Fruit fly (Drosophila melanogaster) whole organism, embryonic: ENCODE data around the gene sit.

ENCODE experiments used
- C15 ChIP-seq: fragments of 200-800 bp; sonication (Bioruptor generic); IDR thresholded peaks from 3 replicates; pipeline ENCODE4 v1.3.6; 2022; ENCODE audit warnings: missing biosample characterization, missing genetic modification characterization
- CG10147 ChIP-seq: fragments of 200-800 bp; sonication (Bioruptor generic); optimal IDR thresholded peaks from 2 replicates; lab custom pipeline; 2019; ENCODE audit warnings: missing biosample characterization, mild to moderate bottlenecking, missing genetic modification characterization, moderate library complexity
- CG10267 ChIP-seq: fragments of 200-800 bp; sonication (Bioruptor generic); optimal IDR thresholded peaks from 2 replicates; lab custom pipeline; 2018; ENCODE audit warnings: missing biosample characterization, mild to moderate bottlenecking, missing genetic modification characterization, moderate library complexity
- CG10462 ChIP-seq: fragments of 200-800 bp; sonication (Bioruptor generic); optimal IDR thresholded peaks from 2 replicates; lab custom pipeline; 2016; ENCODE audit warnings: missing biosample characterization, missing genetic modification characterization
- CG13296 ChIP-seq: fragments of 200-800 bp; sonication (Bioruptor generic); optimal IDR thresholded peaks from 3 replicates; lab custom pipeline; 2018; ENCODE audit warnings: missing biosample characterization, mild to moderate bottlenecking, missing genetic modification characterization
- CG14050 ChIP-seq: fragments of 200-800 bp; sonication (Bioruptor generic); IDR thresholded peaks from 3 replicates; pipeline ENCODE4 v1.3.6; 2022; ENCODE audit warnings: missing biosample characterization, missing genetic modification characterization
- CG14667 ChIP-seq: fragments of 200-800 bp; sonication (Bioruptor generic); IDR thresholded peaks from 2 replicates; pipeline ENCODE4 v1.3.6; 2022; ENCODE audit warnings: missing biosample characterization, missing genetic modification characterization
- CG1529 ChIP-seq: fragments of 200-800 bp; sonication (Bioruptor generic); optimal IDR thresholded peaks from 3 replicates; lab custom pipeline; 2018; ENCODE audit warnings: missing biosample characterization, missing genetic modification characterization
- CG17385 ChIP-seq: fragments of 200-800 bp; sonication (Bioruptor generic); optimal IDR thresholded peaks from 3 replicates; lab custom pipeline; 2018; ENCODE audit warnings: missing biosample characterization, mild to moderate bottlenecking, missing genetic modification characterization
- CG17802 ChIP-seq: fragments of 200-800 bp; sonication (Bioruptor generic); optimal IDR thresholded peaks from 2 replicates; lab custom pipeline; 2018; ENCODE audit warnings: missing biosample characterization, mild to moderate bottlenecking, missing genetic modification characterization, moderate library complexity
- CG18764 ChIP-seq: fragments of 200-800 bp; sonication (Bioruptor generic); optimal IDR thresholded peaks from 3 replicates; lab custom pipeline; 2016; ENCODE audit warnings: missing biosample characterization, missing genetic modification characterization
- CG2889 ChIP-seq: fragments of 200-800 bp; sonication (Bioruptor generic); IDR thresholded peaks from 3 replicates; pipeline ENCODE4 v1.3.6; 2022; ENCODE audit warnings: missing biosample characterization, missing genetic modification characterization
- CG3065 ChIP-seq: fragments of 200-800 bp; sonication (Bioruptor generic); optimal IDR thresholded peaks from 2 replicates; lab custom pipeline; 2016; ENCODE audit warnings: missing biosample characterization, missing genetic modification characterization
- CG31224 ChIP-seq: fragments of 200-800 bp; sonication (Bioruptor generic); IDR thresholded peaks from 2 replicates; pipeline ENCODE4 v1.3.6; 2022; ENCODE audit warnings: missing biosample characterization, missing genetic modification characterization
- CG42726 ChIP-seq: fragments of 200-800 bp; sonication (Bioruptor generic); IDR thresholded peaks from 2 replicates; pipeline ENCODE4 v1.3.6; 2022; ENCODE audit warnings: missing biosample characterization, missing genetic modification characterization; ENCODE audit not compliant: partially characterized antibody
- CG6765 ChIP-seq: fragments of 200-800 bp; sonication (Bioruptor generic); optimal IDR thresholded peaks from 3 replicates; lab custom pipeline; 2017; ENCODE audit warnings: missing biosample characterization, mild to moderate bottlenecking, missing genetic modification characterization
- CG6791 ChIP-seq: fragments of 200-800 bp; sonication (Bioruptor generic); IDR thresholded peaks from 3 replicates; pipeline ENCODE4 v1.3.6; 2022; ENCODE audit warnings: missing biosample characterization, missing genetic modification characterization; ENCODE audit not compliant: partially characterized antibody
- CG6854 ChIP-seq: fragments of 200-800 bp; sonication (Bioruptor generic); optimal IDR thresholded peaks from 3 replicates; lab custom pipeline; 2017; ENCODE audit warnings: missing biosample characterization, mild to moderate bottlenecking, missing genetic modification characterization
- CG8290 ChIP-seq, 3 experiments: fragments of 200-800 bp; sonication (Bioruptor generic); optimal IDR thresholded peaks; 2 replicates each; lab custom pipeline; 2016 to 2019; ENCODE audit warnings: missing biosample characterization in 3 of 3, missing genetic modification characterization in 3 of 3, mild to moderate bottlenecking in 2 of 3, moderate library complexity in 1 of 3
- CG8359 ChIP-seq: fragments of 200-800 bp; sonication (Bioruptor generic); optimal IDR thresholded peaks from 2 replicates; lab custom pipeline; 2017; ENCODE audit warnings: missing biosample characterization, mild to moderate bottlenecking, missing genetic modification characterization, borderline replicate concordance
- CG8388 ChIP-seq: fragments of 200-800 bp; sonication (Bioruptor generic); optimal IDR thresholded peaks from 2 replicates; lab custom pipeline; 2019; ENCODE audit warnings: missing biosample characterization, mild to moderate bottlenecking, missing genetic modification characterization, moderate library complexity
- CG8478 ChIP-seq: fragments of >200 bp; optimal IDR thresholded peaks from 2 replicates; lab custom pipeline; 2018
- Deaf1 ChIP-seq: fragments of 200-800 bp; optimal IDR thresholded peaks from 3 replicates; lab custom pipeline; 2019; ENCODE audit warnings: missing biosample characterization, mild to moderate bottlenecking, missing genetic modification characterization, moderate library complexity
- Dref ChIP-seq: fragments of 200-800 bp; sonication (Bioruptor generic); IDR thresholded peaks from 2 replicates; pipeline ENCODE4 v1.3.6; 2022; ENCODE audit warnings: missing biosample characterization, missing genetic modification characterization
- Hr39 ChIP-seq: fragments of >200 bp; optimal IDR thresholded peaks from 2 replicates; lab custom pipeline; 2017
- MESR4 ChIP-seq: fragments of 200-800 bp; sonication (Bioruptor generic); optimal IDR thresholded peaks from 2 replicates; lab custom pipeline; 2018; ENCODE audit warnings: missing biosample characterization, mild to moderate bottlenecking, missing genetic modification characterization, moderate library complexity
- Mrtf ChIP-seq: fragments of 200-800 bp; sonication (Bioruptor generic); IDR thresholded peaks from 3 replicates; pipeline ENCODE4 v1.3.6; 2022; ENCODE audit warnings: missing biosample characterization, missing genetic modification characterization
- Nf-YC ChIP-seq: fragments of 200-800 bp; optimal IDR thresholded peaks from 3 replicates; lab custom pipeline; 2019; ENCODE audit warnings: missing biosample characterization, mild to moderate bottlenecking, missing genetic modification characterization, moderate library complexity
- Sox102F ChIP-seq: fragments of 200-800 bp; sonication (Bioruptor generic); optimal IDR thresholded peaks from 2 replicates; lab custom pipeline; 2018; ENCODE audit warnings: missing biosample characterization, mild to moderate bottlenecking, missing genetic modification characterization, moderate library complexity
- Ssrp ChIP-seq: fragments of 200-800 bp; sonication (Bioruptor generic); optimal IDR thresholded peaks from 2 replicates; lab custom pipeline; 2018; ENCODE audit warnings: missing biosample characterization, mild to moderate bottlenecking, missing genetic modification characterization, moderate library complexity
- YL-1 ChIP-seq: fragments of 200-800 bp; sonication (Bioruptor generic); optimal IDR thresholded peaks from 3 replicates; lab custom pipeline; 2017; ENCODE audit warnings: missing biosample characterization, mild to moderate bottlenecking, missing genetic modification characterization
- ato ChIP-seq: fragments of 200-800 bp; sonication (Bioruptor generic); IDR thresholded peaks from 2 replicates; pipeline ENCODE4 v1.3.6; 2022; ENCODE audit warnings: missing biosample characterization, missing genetic modification characterization; ENCODE audit not compliant: partially characterized antibody
- caup ChIP-seq: fragments of 200-800 bp; sonication (Bioruptor generic); optimal IDR thresholded peaks from 3 replicates; lab custom pipeline; 2017; ENCODE audit warnings: missing biosample characterization, mild to moderate bottlenecking, missing genetic modification characterization, moderate library complexity; ENCODE audit not compliant: severe bottlenecking
- chm ChIP-seq: fragments of 200-800 bp; sonication (Bioruptor generic); IDR thresholded peaks from 2 replicates; pipeline ENCODE4 v1.3.6; 2022; ENCODE audit warnings: missing biosample characterization, missing genetic modification characterization
- ci ChIP-seq: fragments of 200-800 bp; sonication (Bioruptor generic); IDR thresholded peaks from 3 replicates; pipeline ENCODE4 v1.3.6; 2022; ENCODE audit warnings: missing biosample characterization, missing genetic modification characterization
- dpn ChIP-seq, 2 experiments: fragments of 200-800 bp; sonication (Bioruptor generic); optimal IDR thresholded peaks; 3 replicates each; lab custom pipeline; 2016; ENCODE audit warnings: missing biosample characterization in 2 of 2, missing genetic modification characterization in 2 of 2
- dysf ChIP-seq: fragments of 200-800 bp; sonication (Bioruptor generic); IDR thresholded peaks from 3 replicates; pipeline ENCODE4 v1.3.6; 2022; ENCODE audit warnings: missing biosample characterization, missing genetic modification characterization
- fd64A ChIP-seq: fragments of 200-800 bp; sonication (Bioruptor generic); optimal IDR thresholded peaks from 3 replicates; lab custom pipeline; 2018; ENCODE audit warnings: missing biosample characterization, mild to moderate bottlenecking, missing genetic modification characterization
- gce ChIP-seq: fragments of 200-800 bp; sonication (Bioruptor generic); IDR thresholded peaks from 3 replicates; pipeline ENCODE4 v1.3.6; 2022; ENCODE audit warnings: missing biosample characterization, missing genetic modification characterization
- gcm ChIP-seq: fragments of 200-800 bp; sonication (Bioruptor generic); optimal IDR thresholded peaks from 2 replicates; lab custom pipeline; 2019; ENCODE audit warnings: missing biosample characterization, mild to moderate bottlenecking, missing genetic modification characterization, moderate library complexity
- ham ChIP-seq: fragments of 200-800 bp; sonication (Bioruptor generic); IDR thresholded peaks from 2 replicates; pipeline ENCODE4 v1.3.6; 2022; ENCODE audit warnings: missing biosample characterization, missing genetic modification characterization
- hkb ChIP-seq, 2 experiments: fragments of 200-800 bp in 1 of 2; fragments of >200 bp in 1 of 2; sonication (Bioruptor generic) in 1 of 2; IDR thresholded peaks in 1 of 2; optimal IDR thresholded peaks in 1 of 2; 2 replicates each; pipeline versions ENCODE4 v1.3.6 to Lab custom; 2017 to 2022; ENCODE audit warnings: missing biosample characterization in 1 of 2, missing genetic modification characterization in 1 of 2
- inv ChIP-seq: fragments of 200-800 bp; sonication (Bioruptor generic); IDR thresholded peaks from 2 replicates; pipeline ENCODE4 v1.3.6; 2022; ENCODE audit warnings: missing biosample characterization, missing genetic modification characterization; ENCODE audit not compliant: partially characterized antibody
- org-1 ChIP-seq: fragments of 200-800 bp; sonication (Bioruptor generic); optimal IDR thresholded peaks from 2 replicates; lab custom pipeline; 2017; ENCODE audit warnings: missing biosample characterization, missing genetic modification characterization
- phol ChIP-seq: fragments of 200-800 bp; sonication (Bioruptor generic); optimal IDR thresholded peaks from 3 replicates; lab custom pipeline; 2018; ENCODE audit warnings: missing biosample characterization, mild to moderate bottlenecking, missing genetic modification characterization, moderate library complexity
- pum ChIP-seq: fragments of 200-800 bp; sonication (Bioruptor generic); optimal IDR thresholded peaks from 2 replicates; lab custom pipeline; 2016; ENCODE audit warnings: missing biosample characterization, missing genetic modification characterization
- repo ChIP-seq: fragments of 200-800 bp; sonication (Bioruptor generic); optimal IDR thresholded peaks from 2 replicates; lab custom pipeline; 2016; ENCODE audit warnings: missing biosample characterization, missing genetic modification characterization
- sisA ChIP-seq: fragments of 200-800 bp; sonication (Bioruptor generic); IDR thresholded peaks from 2 replicates; pipeline ENCODE4 v1.3.6; 2022; ENCODE audit warnings: missing biosample characterization, missing genetic modification characterization
- tin ChIP-seq: fragments of 200-800 bp; sonication (Bioruptor generic); optimal IDR thresholded peaks from 3 replicates; lab custom pipeline; 2016; ENCODE audit warnings: missing biosample characterization, missing genetic modification characterization
- twi ChIP-seq: fragments of 200-800 bp; optimal IDR thresholded peaks from 2 replicates; lab custom pipeline; 2019; ENCODE audit warnings: missing biosample characterization, mild to moderate bottlenecking, missing genetic modification characterization, moderate library complexity

The sit gene

DNA sequence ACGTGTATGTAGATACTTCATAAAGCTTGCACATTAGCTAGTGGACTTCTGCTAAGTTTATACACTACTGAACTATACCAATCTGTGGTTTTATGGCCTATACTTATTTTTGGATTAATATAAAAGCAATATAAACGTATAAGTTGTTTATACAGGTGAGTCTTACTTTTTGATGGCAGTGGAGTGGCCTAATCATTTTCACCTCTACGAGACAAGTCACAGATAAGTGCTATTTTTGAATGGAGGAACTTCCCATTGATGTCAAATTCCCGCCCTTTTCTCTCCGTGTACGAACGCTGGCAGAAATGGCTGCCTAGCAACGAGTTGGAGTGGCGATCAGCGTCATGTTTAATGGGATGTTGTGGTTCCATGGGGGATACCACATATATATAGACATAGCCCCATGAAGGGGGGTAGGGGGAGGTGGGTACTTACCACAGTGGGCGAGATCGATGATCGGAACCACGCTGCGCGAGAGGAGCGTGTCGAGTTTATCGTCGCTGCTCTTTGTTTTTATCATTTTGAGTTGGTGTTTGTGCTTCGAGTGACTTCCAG, 35.9 kb downstream of the sit start (continued):
- TF ChIP-seq CG1529 (GFP tag; lab: Kevin White, UChicago) (no peak), sisA (GFP tag; lab: Robert Waterston, UW) (0 out of 2 replicates have a peak, but pooled peaks have one; percentile 7), Dref (no peak), ci (GFP tag; lab: Robert Waterston, UW) (no peak), CG31224 (GFP tag; lab: Robert Waterston, UW) (no peak), repo (GFP tag; lab: Kevin White, UChicago) (no peak), chm (GFP tag; lab: Robert Waterston, UW) (peak; percentile 62; the same call in 1 of the 2 replicates), CG10267 (tag; lab: Kevin White, UChicago) (no peak), Hr39 (lab: Kevin White, UChicago) (no peak), Sox102F (no peak), Ssrp (no peak), CG3065 (no peak), YL-1 (GFP tag; lab: Kevin White, UChicago) (no peak), dpn (GFP tag; optimal IDR thresholded peaks at IDR 0.05; lab: Kevin White, UChicago) (no peak), CG8388 (GFP tag; lab: Kevin White, UChicago) (no peak), org-1 (no peak), CG17385 (GFP tag; lab: Kevin White, UChicago) (no peak), CG8478 (lab: Kevin White, UChicago) (no peak), CG13296 (GFP tag; lab: Kevin White, UChicago) (no peak), CG10147 (GFP tag; lab: Kevin White, UChicago) (no peak), gce (GFP tag; lab: Robert Waterston, UW) (no peak), CG10462 (GFP tag; lab: Kevin White, UChicago) (no peak), gcm (no peak), twi (tag; lab: Kevin White, UChicago) (no peak), caup (GFP tag; lab: Kevin White, UChicago) (no peak), ato (no peak), tin (GFP tag; lab: Kevin White, UChicago) (peak; percentile 16), Mrtf (GFP tag; lab: Robert Waterston, UW) (0 out of 3 replicates have a peak, but pooled peaks have one; percentile 28), dysf (GFP tag; lab: Robert Waterston, UW) (peak; percentile 51; the same call in 2 of the 3 replicates), inv (no peak), CG18764 (peak; percentile 6), Deaf1 (tag; lab: Kevin White, UChicago) (no peak), CG6765 (no peak), pum (GFP tag; lab: Kevin White, UChicago) (no peak), CG8290 (GFP tag; optimal IDR thresholded peaks at IDR 0.05; lab: Kevin White, UChicago) (no peak), CG8290 (tag; optimal IDR thresholded peaks at IDR 0.05; lab: Kevin White, UChicago) (peak in 1 of 2 experiments; percentile 42), CG6791 (GFP tag; lab: Robert Waterston, UW) (no peak), CG8359 (no peak), CG6854 (GFP tag; lab: Kevin White, UChicago) (no peak), CG42726 (GFP tag; lab: Robert Waterston, UW) (no peak), hkb (optimal IDR thresholded peaks at IDR 0.05; lab: Kevin White, UChicago) (no peak), hkb (GFP tag; IDR thresholded peaks at IDR 0.05; lab: Robert Waterston, UW) (0 out of 2 replicates have a peak, but pooled peaks have one; percentile 21), phol (peak; percentile 30), CG17802 (tag; lab: Kevin White, UChicago) (peak; percentile 5), C15 (no peak), ham (GFP tag; lab: Robert Waterston, UW) (no peak), fd64A (GFP tag; lab: Kevin White, UChicago) (no peak), CG2889 (GFP tag; lab: Robert Waterston, UW) (0 out of 3 replicates have a peak, but pooled peaks have one; percentile 45), Nf-YC (no peak), CG14667 (GFP tag; lab: Robert Waterston, UW) (0 out of 2 replicates have a peak, but pooled peaks have one; percentile 45), MESR4 (GFP tag; lab: Kevin White, UChicago) (no peak), CG14050 (GFP tag; lab: Robert Waterston, UW) (no peak)
